Worm (Caenorhabditis elegans) whole organism, L3 larva: ENCODE data around the gene F41F3.3.

Source experiments
- ceh-16 ChIP-seq: sonication (generic microtip); optimal IDR thresholded peaks from 2 replicates; lab custom pipeline; 2017; ENCODE audit warnings: missing biosample characterization, missing genetic modification characterization
- tbx-2 ChIP-seq: sonication (generic microtip); optimal IDR thresholded peaks from 2 replicates; lab custom pipeline; 2016; ENCODE audit warnings: mild to moderate bottlenecking, missing genetic modification characterization, missing compliant biosample characterization

DNA sequence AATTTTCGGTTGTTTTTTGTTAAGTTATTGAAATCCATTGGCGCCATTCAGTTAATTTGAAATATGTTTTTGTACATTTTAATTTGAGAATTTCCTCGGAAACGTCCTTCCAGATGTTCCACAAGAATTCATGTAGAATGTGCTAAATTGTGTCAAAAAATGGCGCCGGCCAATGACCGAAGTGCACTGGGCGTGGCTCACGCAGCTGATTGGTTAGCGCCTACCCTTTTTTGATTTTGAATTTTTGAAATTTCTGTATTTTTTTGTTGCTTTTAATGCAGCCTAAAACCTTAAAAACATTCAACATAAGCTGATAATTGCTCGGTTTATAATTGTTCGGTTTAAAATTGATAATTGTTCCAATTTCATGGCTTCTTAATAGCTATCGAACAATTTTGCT lies 28.8 kb upstream of the F41F3.3 start:
- no peak for TF ChIP-seq tbx-2 (tag; lab: Kevin White, UChicago)
- TF ChIP-seq ceh-16 (tag; lab: Kevin White, UChicago) = no peak
